Fruit fly (Drosophila melanogaster) whole organism, embryonic: ENCODE measurements around the gene AcCoAS.

Experiments used
- Blimp-1 ChIP-seq: fragments of 200-800 bp; sonication (Bioruptor generic); optimal IDR thresholded peaks from 3 replicates; lab custom pipeline; 2018; ENCODE audit warnings: missing biosample characterization, missing genetic modification characterization, mild to moderate bottlenecking, moderate library complexity, missing genetic modification reagents
- CG10321 ChIP-seq: fragments of 200-800 bp; sonication (Bioruptor generic); IDR thresholded peaks from 2 replicates; pipeline ENCODE4 v1.3.6; 2022; ENCODE audit warnings: missing biosample characterization, missing genetic modification characterization
- CG10431 ChIP-seq: fragments of 200-800 bp; sonication (Bioruptor generic); optimal IDR thresholded peaks from 3 replicates; lab custom pipeline; 2018; ENCODE audit warnings: missing biosample characterization, mild to moderate bottlenecking, missing genetic modification characterization
- CG12659 ChIP-seq: fragments of 200-800 bp; sonication (Bioruptor generic); optimal IDR thresholded peaks from 3 replicates; lab custom pipeline; 2017; ENCODE audit warnings: mild to moderate bottlenecking, missing biosample characterization, missing genetic modification reagents, missing genetic modification characterization
- CG12769 ChIP-seq: fragments of 200-800 bp; sonication (Bioruptor generic); optimal IDR thresholded peaks from 2 replicates; lab custom pipeline; 2019; ENCODE audit warnings: missing biosample characterization, mild to moderate bottlenecking, missing genetic modification characterization, moderate library complexity
- CG14014 ChIP-seq: fragments of 200-800 bp; sonication (Bioruptor generic); IDR thresholded peaks from 2 replicates; pipeline ENCODE4 v1.3.6; 2022; ENCODE audit warnings: missing biosample characterization, missing genetic modification characterization
- CG1529 ChIP-seq: fragments of 200-800 bp; sonication (Bioruptor generic); optimal IDR thresholded peaks from 3 replicates; lab custom pipeline; 2018; ENCODE audit warnings: missing biosample characterization, missing genetic modification characterization
- CG17361 ChIP-seq: fragments of 200-800 bp; sonication (Bioruptor generic); IDR thresholded peaks from 3 replicates; pipeline ENCODE4 v1.3.6; 2022; ENCODE audit warnings: missing biosample characterization, missing genetic modification characterization
- CG2199 ChIP-seq: fragments of 200-800 bp; sonication (Bioruptor generic); IDR thresholded peaks from 3 replicates; pipeline ENCODE4 v1.3.6; 2022; ENCODE audit warnings: missing biosample characterization, missing genetic modification characterization
- CG31441 ChIP-seq: fragments of 200-800 bp; sonication (Bioruptor generic); IDR thresholded peaks from 2 replicates; pipeline ENCODE4 v1.3.6; 2022; ENCODE audit warnings: missing biosample characterization, missing genetic modification characterization
- CG32532 ChIP-seq: fragments of 200-800 bp; sonication (Bioruptor generic); IDR thresholded peaks from 2 replicates; pipeline ENCODE4 v1.3.6; 2022; ENCODE audit warnings: missing biosample characterization, missing genetic modification characterization
- CG33557 ChIP-seq: fragments of 200-800 bp; sonication (Bioruptor generic); optimal IDR thresholded peaks from 2 replicates; lab custom pipeline; 2019; ENCODE audit warnings: missing biosample characterization, mild to moderate bottlenecking, missing genetic modification characterization, moderate library complexity
- CG5180 ChIP-seq: fragments of 200-800 bp; sonication (Bioruptor generic); optimal IDR thresholded peaks from 3 replicates; lab custom pipeline; 2017; ENCODE audit warnings: missing biosample characterization, missing genetic modification characterization, mild to moderate bottlenecking, moderate library complexity, missing genetic modification reagents
- CG7372 ChIP-seq: fragments of 200-800 bp; sonication (Bioruptor generic); IDR thresholded peaks from 2 replicates; pipeline ENCODE4 v1.3.6; 2022; ENCODE audit warnings: missing biosample characterization, missing genetic modification characterization
- GATAe ChIP-seq: fragments of 200-800 bp; sonication (Bioruptor generic); conservative IDR thresholded peaks from 2 replicates; pipeline ENCODE4 v1.3.6; 2022; ENCODE audit warnings: missing biosample characterization, missing genetic modification characterization
- Gsc ChIP-seq: fragments of 200-800 bp; sonication (Bioruptor generic); IDR thresholded peaks from 2 replicates; pipeline ENCODE4 v1.3.6; 2022; ENCODE audit warnings: missing biosample characterization, missing genetic modification characterization
- Myb ChIP-seq: fragments of 200-800 bp; sonication (Bioruptor generic); optimal IDR thresholded peaks from 2 replicates; lab custom pipeline; 2016; ENCODE audit warnings: missing biosample characterization, missing genetic modification characterization
- NC2α ChIP-seq: fragments of 200-800 bp; sonication (Bioruptor generic); optimal IDR thresholded peaks from 2 replicates; lab custom pipeline; 2016; ENCODE audit warnings: missing biosample characterization, missing genetic modification characterization
- NK7.1 ChIP-seq: fragments of 200-800 bp; sonication (Bioruptor generic); optimal IDR thresholded peaks from 3 replicates; lab custom pipeline; 2016; ENCODE audit warnings: missing biosample characterization, missing genetic modification characterization
- PHDP ChIP-seq: fragments of 200-800 bp; sonication (Bioruptor generic); optimal IDR thresholded peaks from 3 replicates; lab custom pipeline; 2018; ENCODE audit warnings: missing biosample characterization, mild to moderate bottlenecking, missing genetic modification characterization, moderate library complexity
- Pdp1 ChIP-seq, 2 experiments: fragments of 200-800 bp; sonication (Bioruptor generic); optimal IDR thresholded peaks; 3 replicates each; lab custom pipeline; 2016; ENCODE audit warnings: missing biosample characterization in 2 of 2, missing genetic modification characterization in 2 of 2, mild to moderate bottlenecking in 1 of 2, moderate library complexity in 1 of 2
- Ptx1 ChIP-seq: fragments of 200-800 bp; sonication (Bioruptor generic); IDR thresholded peaks from 2 replicates; pipeline ENCODE4 v1.3.6; 2022; ENCODE audit warnings: missing biosample characterization, missing genetic modification characterization
- Sry-β ChIP-seq: fragments of 200-800 bp; sonication (Bioruptor generic); optimal IDR thresholded peaks from 2 replicates; lab custom pipeline; 2018; ENCODE audit warnings: missing biosample characterization, mild to moderate bottlenecking, missing genetic modification characterization, moderate library complexity
- Tbp ChIP-seq: fragments of >200 bp; optimal IDR thresholded peaks from 2 replicates; lab custom pipeline; 2018; ENCODE audit warnings: missing biosample characterization, missing genetic modification characterization
- amos ChIP-seq: fragments of 200-800 bp; sonication (Bioruptor generic); IDR thresholded peaks from 2 replicates; pipeline ENCODE4 v1.3.6; 2022; ENCODE audit warnings: missing biosample characterization, missing genetic modification characterization; ENCODE audit not compliant: partially characterized antibody
- bsh ChIP-seq, 2 experiments: fragments of 200-800 bp; sonication (Bioruptor generic); optimal IDR thresholded peaks; 2 replicates each; lab custom pipeline; 2017 to 2018; ENCODE audit warnings: mild to moderate bottlenecking in 2 of 2, missing biosample characterization in 2 of 2, missing genetic modification characterization in 2 of 2, moderate library complexity in 1 of 2
- corto ChIP-seq: fragments of 200-800 bp; sonication (Bioruptor generic); optimal IDR thresholded peaks from 2 replicates; lab custom pipeline; 2016; ENCODE audit warnings: missing biosample characterization, mild to moderate bottlenecking, missing genetic modification characterization, moderate library complexity
- dysf ChIP-seq: fragments of 200-800 bp; sonication (Bioruptor generic); IDR thresholded peaks from 3 replicates; pipeline ENCODE4 v1.3.6; 2022; ENCODE audit warnings: missing biosample characterization, missing genetic modification characterization
- eve ChIP-seq, 2 experiments: fragments of >200 bp; optimal IDR thresholded peaks; 2 replicates each; lab custom pipeline; 2017; ENCODE audit warnings: missing biosample characterization in 2 of 2, missing genetic modification characterization in 2 of 2
- fd3F ChIP-seq: fragments of 200-800 bp; sonication (Bioruptor generic); optimal IDR thresholded peaks from 2 replicates; lab custom pipeline; 2018; ENCODE audit warnings: missing biosample characterization, mild to moderate bottlenecking, missing genetic modification characterization, moderate library complexity
- gem ChIP-seq: fragments of 200-800 bp; sonication (Bioruptor generic); optimal IDR thresholded peaks from 2 replicates; lab custom pipeline; 2019; ENCODE audit warnings: missing biosample characterization, mild to moderate bottlenecking, missing genetic modification characterization, moderate library complexity
- grau ChIP-seq: fragments of 200-800 bp; optimal IDR thresholded peaks from 3 replicates; lab custom pipeline; 2019; ENCODE audit warnings: missing biosample characterization, mild to moderate bottlenecking, missing genetic modification characterization, moderate library complexity
- grn ChIP-seq: fragments of 200-800 bp; sonication (Bioruptor generic); optimal IDR thresholded peaks from 3 replicates; lab custom pipeline; 2017; ENCODE audit warnings: missing biosample characterization, missing genetic modification characterization
- nau ChIP-seq: fragments of 200-800 bp; sonication (Bioruptor generic); optimal IDR thresholded peaks from 3 replicates; lab custom pipeline; 2017; ENCODE audit warnings: missing biosample characterization, mild to moderate bottlenecking, missing genetic modification characterization, missing genetic modification reagents
- sd ChIP-seq: fragments of 200-800 bp; sonication (Bioruptor generic); optimal IDR thresholded peaks from 3 replicates; lab custom pipeline; 2018; ENCODE audit warnings: missing biosample characterization, mild to moderate bottlenecking, missing genetic modification characterization, moderate library complexity
- sens ChIP-seq: fragments of 200-800 bp; sonication (Bioruptor generic); peaks from one replicate; lab custom pipeline; 2016; ENCODE audit warnings: missing biosample characterization, missing genetic modification characterization
- slp2 ChIP-seq: fragments of 200-800 bp; sonication (Bioruptor generic); optimal IDR thresholded peaks from 2 replicates; lab custom pipeline; 2016; ENCODE audit warnings: missing biosample characterization, missing genetic modification characterization
- sug ChIP-seq: fragments of 200-800 bp; optimal IDR thresholded peaks from 2 replicates; lab custom pipeline; 2019; ENCODE audit warnings: missing biosample characterization, mild to moderate bottlenecking, missing genetic modification characterization, moderate library complexity
- tin ChIP-seq: fragments of 200-800 bp; sonication (Bioruptor generic); optimal IDR thresholded peaks from 3 replicates; lab custom pipeline; 2016; ENCODE audit warnings: missing biosample characterization, missing genetic modification characterization
- toy ChIP-seq: fragments of 200-800 bp; sonication (Bioruptor generic); IDR thresholded peaks from 2 replicates; pipeline ENCODE4 v1.3.6; 2022; ENCODE audit warnings: missing biosample characterization, missing genetic modification characterization
- wek ChIP-seq: fragments of 200-800 bp; sonication (Bioruptor generic); optimal IDR thresholded peaks from 3 replicates; lab custom pipeline; 2018; ENCODE audit warnings: missing biosample characterization, mild to moderate bottlenecking, missing genetic modification characterization, moderate library complexity

AcCoAS gene

dm6 chr3L:21303659-21304058 is 23.6 kb upstream of the AcCoAS start:
- peak; percentile 17 for TF ChIP-seq grn (GFP tag; lab: Kevin White, UChicago)
- peak; percentile 75 for TF ChIP-seq GATAe (GFP tag; lab: Robert Waterston, UW)
- no peak for TF ChIP-seq CG31441 (GFP tag; lab: Robert Waterston, UW)
- TF ChIP-seq Sry-β (GFP tag; lab: Kevin White, UChicago) = no peak
- TF ChIP-seq CG32532 (GFP tag; lab: Robert Waterston, UW) = 0 out of 2 replicates have a peak, but pooled peaks have one; percentile 9
- TF ChIP-seq sens = peak; percentile 48
- TF ChIP-seq sug = peak; percentile 31
- peak; percentile 21; the same call in 1 of the 2 replicates for TF ChIP-seq CG14014 (GFP tag; lab: Robert Waterston, UW)

- TF ChIP-seq eve (GFP tag; optimal IDR thresholded peaks at IDR 0.05; lab: Kevin White, UChicago) = no peak
- TF ChIP-seq dysf (GFP tag; lab: Robert Waterston, UW) = 0 out of 3 replicates have a peak, but pooled peaks have one; percentile 7
- no peak for TF ChIP-seq CG17361 (GFP tag; lab: Robert Waterston, UW)
- no peak for TF ChIP-seq toy
- TF ChIP-seq NK7.1 (GFP tag; lab: Kevin White, UChicago) = no peak
- TF ChIP-seq Gsc = 0 out of 2 replicates have a peak, but pooled peaks have one; percentile 14
- TF ChIP-seq, all 482 proteins: peak for 2
These were observed 22.4 kb upstream of the AcCoAS start for dm6 chr3L:21302493-21302892.

dm6 chr3L:21301737-21302487 is 21.9 kb upstream of the AcCoAS start:
- TF ChIP-seq bsh (GFP tag; optimal IDR thresholded peaks at IDR 0.05; lab: Kevin White, UChicago) = no peak
- no peak for TF ChIP-seq CG33557
- no peak for TF ChIP-seq tin (GFP tag; lab: Kevin White, UChicago)
- TF ChIP-seq wek (GFP tag; lab: Kevin White, UChicago) = no peak
- peak; percentile 56 for TF ChIP-seq CG10431 (GFP tag; lab: Kevin White, UChicago)
- peak; percentile 96 for TF ChIP-seq Blimp-1 (GFP tag; lab: Kevin White, UChicago)
- no peak for TF ChIP-seq Ptx1 (GFP tag; lab: Robert Waterston, UW)
- no peak for TF ChIP-seq nau
- no peak for TF ChIP-seq corto (GFP tag; lab: Kevin White, UChicago)
- no peak for TF ChIP-seq fd3F (GFP tag; lab: Kevin White, UChicago)
- no peak for TF ChIP-seq NC2α (GFP tag; lab: Kevin White, UChicago)
- TF ChIP-seq CG7372 (GFP tag; lab: Robert Waterston, UW) = no peak
- no peak for TF ChIP-seq gem (tag; lab: Kevin White, UChicago)
- no peak for TF ChIP-seq slp2
- TF ChIP-seq CG12659 = no peak
- TF ChIP-seq CG5180 (GFP tag; lab: Kevin White, UChicago) = no peak
- no peak for TF ChIP-seq PHDP (tag; lab: Kevin White, UChicago)
- no peak for TF ChIP-seq Myb
- TF ChIP-seq CG2199 = 0 out of 3 replicates have a peak, but pooled peaks have one; percentile 45
- no peak for TF ChIP-seq amos (GFP tag; lab: Robert Waterston, UW)
- TF ChIP-seq sd (tag; lab: Kevin White, UChicago) = peak; percentile 5
- TF ChIP-seq CG10321 (GFP tag; lab: Robert Waterston, UW) = no peak
- TF ChIP-seq Tbp (GFP tag; lab: Kevin White, UChicago) = no peak
- no peak for TF ChIP-seq CG1529
- peak; percentile 49 for TF ChIP-seq CG12769 (tag; lab: Kevin White, UChicago)
- TF ChIP-seq Pdp1 (GFP tag; optimal IDR thresholded peaks at IDR 0.05; lab: Kevin White, UChicago) = peak in 1 of 2 experiments; percentile 40
- TF ChIP-seq grau = peak; percentile 18
